Worm (Caenorhabditis elegans) whole organism, L4 larva: ENCODE measurements around the gene F46B6.2.
A peak's percentile ranks its signal among the peaks of the same experiment; 100 is the strongest.

Source experiments
- D1046.2 ChIP-seq: fragments of 200-800 bp; sonication (Bioruptor generic); IDR thresholded peaks from 2 replicates; pipeline ENCODE4 v1.3.6; 2022; ENCODE audit warnings: missing genetic modification characterization, missing compliant biosample characterization
- F26F4.8 ChIP-seq: fragments of 200-800 bp; sonication (Bioruptor generic); conservative IDR thresholded peaks from 2 replicates; pipeline ENCODE4 v1.3.6; 2022; ENCODE audit warnings: missing genetic modification characterization, missing compliant biosample characterization
- Y5F2A.4 ChIP-seq: fragments of 200-800 bp; sonication (Bioruptor generic); optimal IDR thresholded peaks from 2 replicates; lab custom pipeline; 2018; ENCODE audit warnings: mild to moderate bottlenecking, missing genetic modification characterization, missing compliant biosample characterization
- aly-2 ChIP-seq: sonication (generic microtip); optimal IDR thresholded peaks from 2 replicates; lab custom pipeline; 2018; ENCODE audit warnings: missing biosample characterization, missing genetic modification characterization
- ceh-62 ChIP-seq: sonication (generic microtip); optimal IDR thresholded peaks from 2 replicates; lab custom pipeline; 2017; ENCODE audit warnings: missing biosample characterization, missing genetic modification characterization
- daf-16 ChIP-seq, 3 experiments: sonication (generic microtip); optimal IDR thresholded peaks; 2 replicates each; lab custom pipeline; 2016 to 2017; ENCODE audit warnings: missing genetic modification characterization in 3 of 3, missing genetic modification reagents in 3 of 3, mild to moderate bottlenecking in 2 of 3, missing compliant biosample characterization in 2 of 3, missing biosample characterization in 1 of 3, moderate library complexity in 1 of 3
- daf-19 ChIP-seq: fragments of 200-800 bp; sonication (Bioruptor generic); conservative IDR thresholded peaks from 2 replicates; pipeline ENCODE4 v1.3.6; 2022; ENCODE audit warnings: missing genetic modification characterization, missing compliant biosample characterization
- dmd-6 ChIP-seq: fragments of 200-800 bp; sonication (Bioruptor generic); IDR thresholded peaks from 2 replicates; pipeline ENCODE4 v1.3.6; 2022; ENCODE audit warnings: missing genetic modification reagents, missing genetic modification characterization, missing compliant biosample characterization
- dve-1 ChIP-seq: sonication (generic microtip); optimal IDR thresholded peaks from 2 replicates; lab custom pipeline; 2017; ENCODE audit warnings: antibody characterized with exemption, mild to moderate bottlenecking, missing genetic modification characterization, missing compliant biosample characterization; ENCODE audit not compliant: insufficient read depth
- hif-1 ChIP-seq, 2 experiments: sonication (generic microtip); optimal IDR thresholded peaks; 2 replicates each; lab custom pipeline; 2016 to 2017; ENCODE audit warnings: missing compliant biosample characterization in 2 of 2, missing genetic modification characterization in 2 of 2, missing genetic modification reagents in 2 of 2, missing genotype in 2 of 2, mild to moderate bottlenecking in 1 of 2
- hlh-11 ChIP-seq: fragments of 200-800 bp; sonication (Bioruptor generic); optimal IDR thresholded peaks from 2 replicates; lab custom pipeline; 2018; ENCODE audit warnings: mild to moderate bottlenecking, missing genetic modification characterization, missing compliant biosample characterization
- hmg-1.1 ChIP-seq: fragments of 200-800 bp; sonication (Bioruptor generic); IDR thresholded peaks from 2 replicates; pipeline ENCODE4 v1.3.6; 2022; ENCODE audit warnings: missing genetic modification reagents, missing genetic modification characterization, missing compliant biosample characterization
- jun-1 ChIP-seq: fragments of 150-350 bp; optimal IDR thresholded peaks from 2 replicates; lab custom pipeline; 2014; ENCODE audit warnings: missing biosample characterization, missing genetic modification reagents, missing genetic modification characterization
- lim-7 ChIP-seq: fragments of 200-800 bp; sonication (Bioruptor generic); IDR thresholded peaks from 2 replicates; pipeline ENCODE4 v1.3.6; 2022; ENCODE audit warnings: missing genetic modification characterization, missing compliant biosample characterization
- lin-13 ChIP-seq: fragments of 150-350 bp; optimal IDR thresholded peaks from 2 replicates; lab custom pipeline; 2014; ENCODE audit warnings: missing biosample characterization, missing genetic modification reagents, missing genetic modification characterization
- lin-38 ChIP-seq: fragments of 200-800 bp; sonication (Bioruptor generic); IDR thresholded peaks from 2 replicates; pipeline ENCODE4 v1.3.6; 2022; ENCODE audit warnings: missing genetic modification reagents, missing genetic modification characterization, missing compliant biosample characterization
- lir-3 ChIP-seq: sonication (generic microtip); optimal IDR thresholded peaks from 2 replicates; lab custom pipeline; 2016; ENCODE audit warnings: mild to moderate bottlenecking, missing genetic modification characterization, missing compliant biosample characterization
- mdl-1 ChIP-seq, 2 experiments: fragments of 150-350 bp in 1 of 2; sonication (generic microtip) in 1 of 2; optimal IDR thresholded peaks; 2 replicates each; lab custom pipeline; 2014 to 2017; ENCODE audit warnings: missing biosample characterization in 2 of 2, missing genetic modification characterization in 2 of 2
- mdt-29 ChIP-seq: fragments of 200-800 bp; sonication (Bioruptor generic); IDR thresholded peaks from 2 replicates; pipeline ENCODE4 v1.3.6; 2022; ENCODE audit warnings: missing genetic modification reagents, missing genetic modification characterization, missing compliant biosample characterization
- mep-1 ChIP-seq: fragments of 150-350 bp; sonication (generic microtip); optimal IDR thresholded peaks from 3 replicates; lab custom pipeline; 2014; ENCODE audit warnings: missing biosample characterization, missing genetic modification characterization
- mes-2 ChIP-seq: sonication (generic microtip); optimal IDR thresholded peaks from 2 replicates; lab custom pipeline; 2016; ENCODE audit warnings: missing genotype, mild to moderate bottlenecking, missing genetic modification characterization, missing compliant biosample characterization; ENCODE audit not compliant: poor library complexity, severe bottlenecking
- mxl-2 ChIP-seq: fragments of 200-800 bp; sonication (Bioruptor generic); conservative IDR thresholded peaks from 2 replicates; pipeline ENCODE4 v1.3.6; 2022; ENCODE audit warnings: missing genetic modification reagents, missing genetic modification characterization, missing compliant biosample characterization
- nhr-102 ChIP-seq: sonication (generic microtip); optimal IDR thresholded peaks from 2 replicates; lab custom pipeline; 2016; ENCODE audit warnings: mild to moderate bottlenecking, missing genetic modification characterization, moderate library complexity, missing compliant biosample characterization
- nhr-111 ChIP-seq: fragments of 200-800 bp; sonication (Bioruptor generic); optimal IDR thresholded peaks from 2 replicates; lab custom pipeline; 2018; ENCODE audit warnings: mild to moderate bottlenecking, missing genetic modification characterization, missing compliant biosample characterization
- nhr-28 ChIP-seq: fragments of 150-350 bp; optimal IDR thresholded peaks from 2 replicates; lab custom pipeline; 2014; ENCODE audit warnings: missing biosample characterization, missing genetic modification characterization
- nhr-48 ChIP-seq: sonication (generic microtip); optimal IDR thresholded peaks from 2 replicates; lab custom pipeline; 2016; ENCODE audit warnings: mild to moderate bottlenecking, missing genetic modification characterization, missing compliant biosample characterization
- pha-4 ChIP-seq, 2 experiments: fragments of 150-350 bp in 1 of 2; fragments of 200-800 bp in 1 of 2; sonication (Bioruptor generic) in 1 of 2; IDR thresholded peaks in 1 of 2; optimal IDR thresholded peaks in 1 of 2; 2 replicates each; pipeline versions ENCODE4 v1.3.6 to Lab custom; 2014 to 2022; ENCODE audit warnings: missing genetic modification characterization in 2 of 2, missing genetic modification reagents in 2 of 2, missing biosample characterization in 1 of 2, missing compliant biosample characterization in 1 of 2
- php-3 ChIP-seq: fragments of 200-800 bp; sonication (Bioruptor generic); IDR thresholded peaks from 2 replicates; pipeline ENCODE4 v1.3.6; 2022; ENCODE audit warnings: missing genetic modification reagents, missing genetic modification characterization, missing compliant biosample characterization
- pqm-1 ChIP-seq: sonication (generic microtip); optimal IDR thresholded peaks from 2 replicates; lab custom pipeline; 2017; ENCODE audit warnings: missing biosample characterization, missing genetic modification characterization
- rbr-2 ChIP-seq: sonication (generic microtip); optimal IDR thresholded peaks from 2 replicates; lab custom pipeline; 2016; ENCODE audit warnings: missing genotype, missing genetic modification characterization, missing compliant biosample characterization
- snpc-4 ChIP-seq: fragments of 150-350 bp; optimal IDR thresholded peaks from 2 replicates; lab custom pipeline; 2014; ENCODE audit warnings: missing biosample characterization, missing genetic modification characterization
- tag-97 ChIP-seq: fragments of 200-800 bp; sonication (Bioruptor generic); IDR thresholded peaks from 2 replicates; pipeline ENCODE4 v1.3.6; 2022; ENCODE audit warnings: missing genetic modification characterization, missing compliant biosample characterization
- unc-130 ChIP-seq: sonication (generic microtip); optimal IDR thresholded peaks from 2 replicates; lab custom pipeline; 2016; ENCODE audit warnings: missing genetic modification reagents, missing genetic modification characterization, missing compliant biosample characterization
- unc-62 ChIP-seq, 3 experiments: fragments of 150-350 bp in 1 of 3; sonication (generic microtip); optimal IDR thresholded peaks in 2 of 3; peaks in 1 of 3; 1 replicate in 1 of 3; 2 replicates in 2 of 3; lab custom pipeline; 2014 to 2017; ENCODE audit warnings: missing biosample characterization in 3 of 3, missing genetic modification characterization in 3 of 3, missing genetic modification reagents in 3 of 3, missing genotype in 1 of 3
- vab-7 ChIP-seq: fragments of 200-800 bp; sonication (Bioruptor generic); IDR thresholded peaks from 2 replicates; pipeline ENCODE4 v1.3.6; 2022; ENCODE audit warnings: missing genetic modification reagents, missing genetic modification characterization, missing compliant biosample characterization
- ztf-11 ChIP-seq: fragments of 150-350 bp; optimal IDR thresholded peaks from 2 replicates; lab custom pipeline; 2014; ENCODE audit warnings: missing biosample characterization, missing genetic modification characterization

Gene F46B6.2

DNA sequence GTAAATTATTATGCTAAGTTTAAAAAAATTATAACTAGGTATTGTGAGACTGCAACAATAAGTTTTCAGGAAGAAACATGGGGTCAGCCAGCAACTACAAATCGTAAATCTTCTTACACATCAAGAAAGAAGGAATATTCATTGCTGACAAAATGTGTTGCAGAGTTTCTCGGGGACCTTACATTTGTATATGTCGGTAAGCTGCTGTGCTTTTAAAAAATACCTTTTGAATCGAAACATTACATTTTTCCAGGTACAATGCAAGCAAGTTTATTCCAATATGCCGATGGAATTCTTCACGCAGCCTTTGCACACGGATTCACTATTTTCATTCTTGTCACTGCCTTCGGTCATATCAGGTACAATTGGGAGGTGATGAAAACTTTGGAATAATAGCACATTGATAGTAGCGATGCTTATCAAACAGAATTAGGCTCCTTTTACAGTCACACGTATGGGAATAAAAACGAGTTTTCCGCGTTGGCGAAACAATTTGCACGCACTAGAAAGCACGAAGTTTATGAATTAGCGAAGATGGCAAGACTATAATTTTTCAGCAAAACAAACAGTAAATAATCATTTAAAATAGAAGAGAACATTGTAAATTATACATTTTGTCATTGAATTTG, 33.9 kb upstream of the F46B6.2 start:
- TF ChIP-seq tag-97 (GFP tag; lab: Robert Waterston, UW) = no peak
- no peak for TF ChIP-seq rbr-2 (tag; lab: Kevin White, UChicago)
- TF ChIP-seq jun-1 (tag; lab: Kevin White, UChicago) = no peak
- no peak for TF ChIP-seq lin-38 (GFP tag; lab: Robert Waterston, UW)
- no peak for TF ChIP-seq mdt-29
- TF ChIP-seq nhr-102 (tag; lab: Kevin White, UChicago) = no peak
- no peak for TF ChIP-seq nhr-111
- no peak for TF ChIP-seq snpc-4 (tag; lab: Kevin White, UChicago)
- TF ChIP-seq ceh-62 (tag; lab: Kevin White, UChicago) = no peak
- TF ChIP-seq mdl-1 (tag; optimal IDR thresholded peaks at IDR 0.05; lab: Kevin White, UChicago) = no peak
- no peak for TF ChIP-seq nhr-48 (tag; lab: Kevin White, UChicago)
- TF ChIP-seq hlh-11 = peak; percentile 38
- no peak for TF ChIP-seq ztf-11 (tag; lab: Kevin White, UChicago)
- TF ChIP-seq dmd-6 (GFP tag; lab: Robert Waterston, UW) = peak; percentile 53
- no peak for TF ChIP-seq mxl-2 (GFP tag; lab: Robert Waterston, UW)
- TF ChIP-seq lim-7 (GFP tag; lab: Robert Waterston, UW) = no peak
- TF ChIP-seq lin-13 (GFP tag; lab: Kevin White, UChicago) = no peak
- no peak for TF ChIP-seq aly-2 (tag; lab: Kevin White, UChicago)
- no peak for TF ChIP-seq lir-3 (tag; lab: Kevin White, UChicago)
- no peak for TF ChIP-seq Y5F2A.4 (GFP tag; lab: Kevin White, UChicago)
- peak; percentile 72 for TF ChIP-seq pqm-1
- TF ChIP-seq pha-4 (GFP tag; IDR thresholded peaks at IDR 0.05; lab: Robert Waterston, UW) = no peak
- TF ChIP-seq pha-4 (tag; optimal IDR thresholded peaks at IDR 0.05; lab: Kevin White, UChicago) = no peak
- no peak for TF ChIP-seq vab-7 (GFP tag; lab: Robert Waterston, UW)
- TF ChIP-seq mep-1 (tag; lab: Kevin White, UChicago) = no peak
- TF ChIP-seq hmg-1.1 (GFP tag; lab: Robert Waterston, UW) = no peak
- TF ChIP-seq nhr-28 = peak; percentile 32
- TF ChIP-seq php-3 (GFP tag; lab: Robert Waterston, UW) = no peak
- no peak for TF ChIP-seq daf-16 (GFP tag; optimal IDR thresholded peaks at IDR 0.05; lab: Kevin White, UChicago)
- peak; percentile 36 for TF ChIP-seq daf-16 (tag; optimal IDR thresholded peaks at IDR 0.05; lab: Kevin White, UChicago)
- no peak for TF ChIP-seq unc-130 (GFP tag; lab: Kevin White, UChicago)
- no peak for TF ChIP-seq hif-1 (tag; optimal IDR thresholded peaks at IDR 0.05; lab: Kevin White, UChicago)
- peak in 1 of 2 experiments; percentile 52 for TF ChIP-seq unc-62 (GFP tag; optimal IDR thresholded peaks at IDR 0.05 in 1 of 2; lab: Kevin White, UChicago)
- TF ChIP-seq unc-62 (tag; optimal IDR thresholded peaks at IDR 0.05; lab: Kevin White, UChicago) = no peak
- TF ChIP-seq mes-2 (tag; lab: Kevin White, UChicago) = no peak
- no peak for TF ChIP-seq dve-1 (tag; lab: Kevin White, UChicago)
- TF ChIP-seq, all 104 proteins: peak for 6

DNA sequence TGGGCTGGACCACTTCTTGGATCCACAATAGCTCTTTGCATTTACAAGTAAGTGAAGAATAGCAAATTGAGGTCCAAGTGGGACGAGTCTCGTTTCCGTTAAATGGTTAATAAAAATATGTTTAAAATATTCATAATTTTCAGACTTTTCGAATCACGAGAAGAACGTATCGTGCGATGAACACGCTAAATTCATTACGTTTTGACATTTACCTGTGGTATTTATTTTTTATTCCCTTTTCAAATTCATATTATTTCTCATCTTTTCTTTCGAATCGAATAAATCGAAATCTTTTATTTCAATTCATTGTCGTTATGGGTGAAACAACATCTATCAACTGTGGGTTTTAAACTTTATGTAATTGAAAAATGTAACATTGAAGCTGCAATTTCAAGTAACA, 32.7 kb upstream of the F46B6.2 start, which contains the start of gene marc-1:
Gene marc-1, plus strand, starts transcription at position 301 of the 400 bp plus-strand sequence.
- TF ChIP-seq hif-1 (tag; optimal IDR thresholded peaks at IDR 0.05; lab: Kevin White, UChicago) (no peak), snpc-4 (tag; lab: Kevin White, UChicago) (no peak), daf-19 (GFP tag; lab: Robert Waterston, UW) (no peak), F26F4.8 (no peak), D1046.2 (GFP tag; lab: Robert Waterston, UW) (no peak), vab-7 (GFP tag; lab: Robert Waterston, UW) (no peak)
- TF ChIP-seq, all 104 proteins: peak for 0
